Worm (Caenorhabditis elegans): ENCODE measurements around the gene T04C12.9.
A peak's percentile ranks its signal among the peaks of the same experiment; 100 is the strongest.

T04C12.9 gene

DNA sequence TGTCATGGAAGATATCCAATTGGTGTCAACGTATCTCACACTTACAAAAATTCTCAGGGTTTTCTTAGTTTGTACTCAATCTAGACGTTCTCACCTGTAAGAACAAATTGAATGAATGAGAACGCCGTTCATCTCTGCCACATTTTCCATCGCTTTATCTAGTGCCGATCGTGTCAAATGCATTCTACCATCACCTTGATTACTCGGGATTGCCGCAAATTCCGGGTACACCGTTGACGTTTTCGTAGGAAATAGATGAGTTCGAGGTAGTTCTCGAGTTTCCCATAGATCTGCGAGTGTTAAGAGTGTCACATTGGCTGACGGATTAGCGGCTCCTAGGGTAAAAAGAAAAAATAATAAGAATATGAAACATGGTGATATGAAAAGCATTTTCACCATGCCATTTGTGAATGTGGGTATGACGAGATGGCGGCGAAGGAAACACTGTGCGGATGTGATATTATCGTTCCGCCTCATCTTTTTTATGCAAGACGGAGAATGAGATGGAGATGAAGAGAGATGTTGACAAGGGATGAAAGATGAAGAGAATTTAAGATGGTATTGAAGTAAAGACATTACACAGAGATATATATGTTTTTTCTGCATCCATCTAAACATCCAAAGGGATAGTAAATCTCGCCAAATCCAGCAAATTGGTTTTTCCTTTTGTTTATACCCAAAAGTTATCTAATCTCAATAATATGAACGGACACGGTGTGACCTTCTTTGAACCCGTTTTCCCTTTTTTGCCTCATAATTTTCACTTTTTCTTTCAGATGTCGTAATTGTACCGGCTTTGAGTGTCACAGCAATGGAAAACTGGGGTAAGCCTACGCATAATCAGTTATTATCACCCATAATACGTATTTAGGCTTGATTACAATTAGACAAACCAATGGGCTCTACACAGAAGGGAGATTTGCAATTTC is 30.4 kb upstream of the T04C12.9 start, which contains the start of gene lact-8:
Gene lact-8 (minus strand): TSS at position 445 of the 929 bp plus-strand sequence.
- TF ChIP-seq elt-1 (tag; optimal IDR thresholded peaks at IDR 0.05; ENCODE audit: borderline replicate concordance, insufficient read depth) (peak; percentile 90), ces-1 (GFP tag; optimal IDR thresholded peaks at IDR 0.05) (no peak)

DNA sequence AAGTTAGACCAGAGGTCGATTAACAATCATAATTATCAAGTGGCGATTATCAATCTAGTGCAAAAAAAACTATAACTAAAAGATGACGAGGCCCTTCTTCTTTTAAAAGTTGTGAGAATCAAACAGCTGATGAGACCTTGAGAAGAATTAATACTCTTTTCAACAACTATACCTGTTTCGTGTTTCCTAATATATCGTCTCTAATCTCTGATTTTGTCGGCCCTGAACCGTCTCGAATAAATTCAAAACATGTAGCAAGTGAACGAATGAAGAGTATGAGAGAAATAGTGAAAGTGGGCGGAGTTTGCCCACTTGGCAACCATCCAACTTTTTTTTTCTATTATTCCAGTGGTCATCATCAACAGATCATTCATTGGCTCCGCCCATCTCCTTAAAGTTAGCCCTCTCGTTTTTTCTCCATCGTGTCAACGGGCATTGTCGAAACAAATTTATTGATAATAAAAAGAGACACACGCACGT is 24.5 kb upstream of the T04C12.9 start, which contains the start of gene Y42A5A.1:
Gene Y42A5A.1 (plus strand): TSS at position 430 of the 480 bp plus-strand sequence.
- no peak for TF ChIP-seq ham-2 (GFP tag; optimal IDR thresholded peaks at IDR 0.05)
- no peak for TF ChIP-seq unc-62 (GFP tag; optimal IDR thresholded peaks at IDR 0.05)
- no peak for TF ChIP-seq pha-4 (tag; optimal IDR thresholded peaks at IDR 0.05)
- no peak for TF ChIP-seq mep-1 (tag; optimal IDR thresholded peaks at IDR 0.05)
- no peak for TF ChIP-seq hlh-1 (tag; optimal IDR thresholded peaks at IDR 0.05)
- TF ChIP-seq nhr-237 (tag; optimal IDR thresholded peaks at IDR 0.05), result no peak
- TF ChIP-seq M03D4.4 (tag; optimal IDR thresholded peaks at IDR 0.05), result no peak
- no peak for TF ChIP-seq flh-1 (GFP tag; optimal IDR thresholded peaks at IDR 0.05)
- TF ChIP-seq cnd-1 (tag; optimal IDR thresholded peaks at IDR 0.05), result no peak

DNA sequence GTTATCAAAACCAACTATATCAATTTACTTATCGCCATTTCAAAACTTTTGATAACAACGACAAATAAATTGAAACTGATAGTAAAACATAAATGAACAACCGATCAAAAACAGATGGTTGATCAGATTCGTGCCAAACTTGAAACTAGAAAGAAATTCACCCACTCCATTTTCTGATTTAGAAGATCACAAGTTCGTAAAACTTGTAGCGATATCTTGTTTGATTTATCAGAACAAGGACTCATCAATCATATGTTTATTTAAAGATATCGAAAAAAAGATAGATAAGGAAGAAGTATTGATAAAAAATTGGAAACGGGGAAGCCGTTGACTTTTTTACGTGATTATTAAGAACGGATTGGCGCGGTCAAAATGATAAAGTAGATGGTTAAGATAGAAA is 24.1 kb upstream of the T04C12.9 start:
- TF ChIP-seq ces-1 (GFP tag; optimal IDR thresholded peaks at IDR 0.05) (no peak), flh-1 (GFP tag; optimal IDR thresholded peaks at IDR 0.05) (no peak), sem-2 (GFP tag; optimal IDR thresholded peaks at IDR 0.05) (no peak), nhr-28 (tag; optimal IDR thresholded peaks at IDR 0.05) (no peak), lsy-2 (tag; optimal IDR thresholded peaks at IDR 0.05) (no peak), unc-62 (GFP tag; optimal IDR thresholded peaks at IDR 0.05) (no peak), pha-4 (tag; optimal IDR thresholded peaks at IDR 0.05) (no peak), blmp-1 (tag; optimal IDR thresholded peaks at IDR 0.05) (no peak), snpc-4 (tag; optimal IDR thresholded peaks at IDR 0.05) (no peak), ceh-43 (GFP tag; optimal IDR thresholded peaks at IDR 0.05) (no peak), unc-39 (tag; optimal IDR thresholded peaks at IDR 0.05) (no peak), hlh-1 (tag; optimal IDR thresholded peaks at IDR 0.05) (no peak)

DNA sequence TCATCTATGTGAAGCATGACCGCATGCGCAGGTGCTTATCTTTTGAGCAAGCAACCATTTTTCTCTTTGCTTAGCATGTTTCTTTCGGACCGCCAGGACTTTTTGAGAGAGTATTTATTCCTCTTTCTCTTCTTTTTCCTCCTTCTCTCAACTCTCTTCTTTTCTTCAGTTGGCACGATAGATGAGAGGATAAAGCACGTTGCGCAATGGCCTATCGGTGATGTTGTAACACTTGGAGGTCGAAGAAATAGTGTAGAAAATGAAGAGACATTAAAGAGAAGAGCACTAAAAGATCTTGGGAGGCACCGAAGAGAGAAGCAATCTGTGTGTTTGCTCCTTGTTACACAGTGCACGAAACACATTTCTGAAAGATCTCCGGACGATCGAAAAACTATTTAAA is 20.7 kb upstream of the T04C12.9 start:
- TF ChIP-seq blmp-1 (tag; optimal IDR thresholded peaks at IDR 0.05) (no peak), hlh-1 (tag; optimal IDR thresholded peaks at IDR 0.05) (peak; percentile 85), elt-1 (tag; optimal IDR thresholded peaks at IDR 0.05; ENCODE audit: borderline replicate concordance, insufficient read depth) (peak; percentile 24), zip-8 (tag; optimal IDR thresholded peaks at IDR 0.05) (peak; percentile 95), nhr-237 (tag; optimal IDR thresholded peaks at IDR 0.05) (peak; percentile 75), ceh-39 (tag; optimal IDR thresholded peaks at IDR 0.05) (peak; percentile 26), ham-2 (GFP tag; optimal IDR thresholded peaks at IDR 0.05) (peak; percentile 21), mls-2 (tag; optimal IDR thresholded peaks at IDR 0.05) (no peak), nhr-28 (tag; optimal IDR thresholded peaks at IDR 0.05) (no peak), unc-39 (tag; optimal IDR thresholded peaks at IDR 0.05) (no peak), cnd-1 (tag; optimal IDR thresholded peaks at IDR 0.05) (no peak), ceh-83 (GFP tag; optimal IDR thresholded peaks at IDR 0.05) (no peak), mab-5 (tag; optimal IDR thresholded peaks at IDR 0.05) (peak; percentile 74), snpc-4 (tag; optimal IDR thresholded peaks at IDR 0.05) (no peak), ztf-11 (tag; optimal IDR thresholded peaks at IDR 0.05) (no peak), ces-1 (GFP tag; optimal IDR thresholded peaks at IDR 0.05) (no peak), ceh-43 (GFP tag; optimal IDR thresholded peaks at IDR 0.05) (no peak), sem-2 (GFP tag; optimal IDR thresholded peaks at IDR 0.05) (no peak), unc-62 (GFP tag; optimal IDR thresholded peaks at IDR 0.05) (peak; percentile 70), unc-120 (tag; optimal IDR thresholded peaks at IDR 0.05; ENCODE audit: poor library complexity, severe bottlenecking) (peak; percentile 90)

DNA sequence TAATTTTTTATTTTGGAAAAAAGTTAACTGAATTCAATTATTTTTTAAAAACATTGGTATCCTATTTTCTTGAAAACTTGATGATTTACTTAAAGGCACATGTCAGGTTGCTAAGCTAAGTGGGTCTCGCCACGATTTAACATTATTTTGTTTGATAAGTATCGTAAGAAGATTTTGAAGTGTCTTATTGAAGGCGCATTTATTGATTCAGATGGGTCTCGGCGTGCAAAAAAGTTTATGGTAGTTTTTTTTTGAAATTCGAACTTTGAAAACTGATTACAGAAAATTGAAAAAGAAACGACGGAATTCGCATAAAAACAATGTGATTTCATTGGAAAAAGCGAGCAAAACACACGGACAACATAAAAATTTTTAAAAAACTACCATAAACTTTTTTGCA is 19.9 kb upstream of the T04C12.9 start:
- TF ChIP-seq sem-2 (GFP tag; optimal IDR thresholded peaks at IDR 0.05) (no peak), nhr-12 (tag; optimal IDR thresholded peaks at IDR 0.05) (no peak), pha-4 (tag; optimal IDR thresholded peaks at IDR 0.05) (no peak), lin-32 (GFP tag; optimal IDR thresholded peaks at IDR 0.05) (no peak), sptf-1 (tag; optimal IDR thresholded peaks at IDR 0.05) (no peak), ceh-43 (GFP tag; optimal IDR thresholded peaks at IDR 0.05) (no peak), ceh-39 (tag; optimal IDR thresholded peaks at IDR 0.05) (no peak), lin-13 (tag; optimal IDR thresholded peaks at IDR 0.05) (no peak)
